Worm (Caenorhabditis elegans): ENCODE measurements around the gene Y43F8C.16.

ce11 chrV:19715847-19716246 lies 528 bp upstream of the Y43F8C.16 start, which contains the start of gene Y43F8C.17:
- TF ChIP-seq zfh-2 (GFP tag; conservative IDR thresholded peaks at IDR 0.05): no peak
- TF ChIP-seq C06A6.2 (GFP tag; conservative IDR thresholded peaks at IDR 0.05): no peak
